Fruit fly (Drosophila melanogaster): ENCODE data around the gene nkt.

nkt gene

DNA sequence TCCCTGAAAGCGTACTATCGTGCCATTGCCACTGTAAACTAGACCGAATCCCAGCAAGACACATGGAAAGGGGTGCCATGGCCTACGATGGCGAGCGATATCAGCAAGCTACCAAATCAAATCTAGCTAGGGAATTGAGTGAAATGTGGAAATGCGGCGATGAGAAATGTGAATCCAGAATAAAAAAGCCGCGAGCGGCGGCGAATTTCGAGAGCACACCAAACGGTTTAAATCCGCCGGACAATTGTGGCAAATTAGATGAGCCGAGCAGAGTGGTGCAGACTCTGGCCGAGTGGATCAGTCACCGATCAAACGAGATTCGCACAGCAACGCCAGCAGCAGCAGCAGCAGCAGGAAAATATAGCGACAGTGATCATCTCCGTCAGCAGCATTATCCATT lies at the start of gene nkt:
Gene nkt (plus strand): TSS at position 301 of the 400 bp plus-strand sequence.
- no peak for TF ChIP-seq CG17801 (GFP tag; optimal IDR thresholded peaks at IDR 0.05; ENCODE audit: partially characterized antibody)

DNA sequence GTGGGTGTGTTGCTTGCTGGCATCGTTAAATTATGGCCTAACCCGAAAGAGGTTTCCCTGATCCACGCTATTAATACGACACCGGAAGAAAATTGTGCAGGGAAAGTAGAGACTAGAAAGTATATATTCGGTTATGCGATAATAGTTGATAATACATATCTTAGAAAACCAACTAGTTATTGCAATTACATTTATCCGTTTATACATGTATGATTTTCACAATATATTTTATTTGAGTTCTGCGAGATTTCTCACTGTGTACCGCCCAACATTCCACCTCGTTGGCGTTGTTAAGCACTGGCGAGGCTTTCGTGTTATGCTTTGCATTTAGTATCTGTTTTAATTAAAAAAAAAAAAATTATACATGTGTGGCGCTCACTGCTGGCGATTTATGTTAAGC lies 45.8 kb upstream of the nkt start:
- no peak for TF ChIP-seq CG17801 (GFP tag; optimal IDR thresholded peaks at IDR 0.05; ENCODE audit: partially characterized antibody)

DNA sequence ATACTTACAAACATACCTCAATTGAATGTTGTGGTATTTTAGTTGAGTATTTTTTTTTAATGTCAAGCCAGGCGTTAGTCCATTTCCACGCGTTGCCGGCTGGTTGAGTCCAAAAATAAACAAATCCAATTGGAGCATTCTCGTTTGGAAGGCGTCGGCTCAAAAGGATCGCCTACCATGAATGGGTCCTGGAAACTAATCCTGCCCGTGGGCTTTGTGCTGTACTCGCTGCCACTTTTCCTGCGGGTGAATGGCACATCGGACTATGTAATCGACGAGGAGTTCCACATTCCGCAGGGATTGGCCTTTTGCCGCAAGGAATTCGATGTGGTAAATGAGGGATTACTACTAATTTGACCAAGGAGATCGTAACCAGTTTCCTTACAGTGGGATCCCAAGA lies 36.3 kb upstream of the nkt start, which contains the start of gene Alg10:
Gene Alg10 (plus strand): TSS at position 73 of the 400 bp plus-strand sequence.
- no peak for TF ChIP-seq CG17801 (GFP tag; optimal IDR thresholded peaks at IDR 0.05; ENCODE audit: partially characterized antibody)

DNA sequence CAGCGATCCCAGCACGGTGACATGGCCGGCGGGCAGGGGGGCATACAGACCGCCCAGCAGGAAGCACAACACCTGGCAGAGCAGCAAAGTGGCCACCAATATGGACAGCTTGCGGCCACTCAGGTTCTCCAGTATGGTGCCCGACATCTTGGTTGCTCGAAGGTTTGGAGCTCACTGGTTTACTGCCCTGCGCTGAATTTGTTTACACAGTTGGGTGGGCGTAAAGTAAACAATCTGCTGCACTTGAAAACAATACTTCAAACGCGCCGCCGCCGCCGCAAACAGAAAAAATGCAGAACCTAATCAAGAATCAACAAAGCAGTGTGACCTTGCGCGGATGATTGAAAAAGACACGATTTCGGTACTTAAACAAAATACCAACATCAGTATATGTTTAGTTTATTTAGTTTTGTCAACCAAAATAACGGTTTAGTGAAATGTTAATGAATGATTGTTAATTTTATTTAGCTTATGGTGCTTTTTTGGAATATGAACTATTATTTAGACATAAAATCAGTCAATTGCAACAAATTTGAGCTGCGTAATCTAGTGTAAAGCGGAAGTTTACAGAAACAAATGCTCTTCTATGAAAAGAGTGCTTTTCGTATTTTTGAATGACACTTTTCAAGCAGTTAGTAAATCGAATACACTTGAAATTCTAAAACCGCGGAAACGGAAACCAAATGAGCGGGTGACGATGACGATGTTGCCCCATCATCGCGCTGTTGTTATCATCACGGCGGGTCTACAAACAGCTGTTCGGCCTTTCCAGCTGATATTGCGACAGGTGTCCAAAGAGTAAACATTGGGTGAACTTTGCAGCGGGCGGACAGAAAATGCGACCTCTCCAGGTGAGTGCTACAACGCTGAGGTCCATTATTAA lies 31.6 kb upstream of the nkt start, which contains the start of the genes wls and Adck5:
Gene wls (minus strand): TSS at position 327 of the 883 bp plus-strand sequence.
Gene Adck5 (plus strand): TSS at position 519 of the 883 bp plus-strand sequence.
- peak; percentile 75 for TF ChIP-seq CG17801 (GFP tag; optimal IDR thresholded peaks at IDR 0.05; ENCODE audit: partially characterized antibody)

DNA sequence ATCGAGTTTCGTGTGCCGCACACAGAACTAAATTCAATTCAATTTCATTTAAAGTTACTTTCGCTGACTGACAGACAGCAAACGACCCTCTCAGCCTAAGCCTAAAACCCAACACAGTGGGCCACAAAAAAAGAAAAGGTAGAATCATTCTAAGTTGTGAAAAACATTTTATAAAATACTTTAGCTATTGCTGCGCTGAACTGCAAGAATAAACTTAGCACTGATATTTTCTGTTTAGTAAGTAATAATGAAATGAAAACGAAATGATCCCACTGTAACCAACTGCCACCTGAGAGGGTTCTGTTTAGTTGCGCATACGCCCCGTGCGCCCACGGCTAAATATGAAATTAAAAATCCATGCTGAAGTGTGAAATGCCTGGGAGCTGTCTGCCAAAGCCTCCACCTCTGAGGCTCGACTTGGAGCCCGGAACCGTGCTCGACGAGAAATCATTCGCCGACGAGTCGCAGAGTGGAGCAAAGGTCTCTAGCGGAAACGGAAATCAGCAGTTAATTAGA lies 28.0 kb upstream of the nkt start, which contains the start of gene CG14142:
Gene CG14142 (plus strand): TSS at position 466 of the 516 bp plus-strand sequence.
- no peak for TF ChIP-seq CG17801 (GFP tag; optimal IDR thresholded peaks at IDR 0.05; ENCODE audit: partially characterized antibody)

DNA sequence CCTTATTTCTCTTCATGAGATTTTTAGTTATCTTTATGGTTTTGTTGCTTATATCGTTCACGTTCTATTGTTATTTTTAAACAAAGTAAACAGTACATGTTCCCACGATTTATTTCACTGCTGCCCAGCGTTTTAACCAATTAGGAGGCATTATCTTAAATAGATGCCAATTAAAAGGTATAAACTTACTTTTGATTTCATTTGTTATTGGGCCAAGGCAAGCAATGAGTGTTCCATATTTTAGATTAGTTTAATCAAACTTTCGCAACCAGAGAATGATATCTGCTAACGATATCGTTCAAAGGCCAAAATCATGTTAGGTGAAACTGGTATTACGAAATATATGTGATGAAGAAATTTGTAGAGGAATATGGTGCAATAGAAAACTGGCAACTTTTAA lies 18.2 kb upstream of the nkt start:
- TF ChIP-seq CG17801 (GFP tag; optimal IDR thresholded peaks at IDR 0.05; ENCODE audit: partially characterized antibody), result no peak

DNA sequence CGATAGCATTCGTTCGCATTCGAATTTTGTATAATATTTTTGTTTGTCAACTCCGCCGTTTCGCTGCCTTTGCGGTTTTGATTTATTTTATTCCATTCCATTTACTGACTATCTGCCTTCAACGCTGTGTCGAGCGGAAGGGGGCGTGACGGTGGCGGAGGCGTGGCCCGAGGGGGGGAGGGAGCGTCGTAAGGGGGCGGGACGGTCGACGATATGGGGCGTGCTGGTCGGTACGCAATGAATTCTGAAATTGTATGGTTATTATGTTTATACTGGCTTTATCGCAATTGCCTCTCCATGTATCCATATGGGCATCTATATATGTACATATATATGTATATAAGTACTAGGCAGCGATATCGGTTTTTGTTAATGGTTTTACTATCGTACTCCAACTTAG lies 17.2 kb upstream of the nkt start:
- no peak for TF ChIP-seq CG17801 (GFP tag; optimal IDR thresholded peaks at IDR 0.05; ENCODE audit: partially characterized antibody)

DNA sequence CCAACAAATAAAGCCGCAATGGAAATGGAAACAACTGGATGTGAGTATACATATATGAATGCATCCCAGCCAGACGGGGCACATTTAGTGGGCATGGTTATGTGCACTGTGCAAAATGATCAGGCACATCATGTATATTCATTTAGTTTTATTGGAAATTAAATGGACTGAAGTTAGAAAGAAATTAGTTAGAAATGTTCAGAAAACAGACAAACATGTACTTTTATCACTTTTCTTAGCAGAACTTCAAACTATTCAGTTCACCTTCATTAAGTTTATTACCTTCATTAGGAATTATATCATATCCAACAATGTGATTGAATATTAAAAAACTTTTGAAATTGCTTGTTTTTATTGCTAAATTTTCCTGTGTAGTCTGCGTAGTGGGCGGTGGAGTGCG lies 14.4 kb upstream of the nkt start:
- TF ChIP-seq CG17801 (GFP tag; optimal IDR thresholded peaks at IDR 0.05; ENCODE audit: partially characterized antibody), result no peak

DNA sequence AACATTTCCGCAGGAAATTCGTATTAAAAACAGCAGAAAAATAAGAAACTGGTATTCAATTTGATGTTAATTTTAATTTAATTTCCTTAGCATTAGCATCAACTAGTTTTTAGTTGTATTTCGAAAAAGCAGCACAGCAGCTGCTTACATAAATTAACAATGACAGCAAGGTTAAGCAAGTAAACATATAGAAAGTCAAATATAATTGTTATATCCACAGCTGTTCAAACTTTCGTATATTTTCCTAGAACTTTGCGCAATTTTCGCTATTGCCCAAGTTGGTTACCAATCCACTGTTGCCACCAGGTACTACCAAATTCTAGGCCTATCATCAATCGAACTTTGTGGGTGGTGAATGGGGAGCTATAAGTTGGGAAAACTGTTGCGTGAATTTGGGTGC lies 11.1 kb upstream of the nkt start:
- TF ChIP-seq CG17801 (GFP tag; optimal IDR thresholded peaks at IDR 0.05; ENCODE audit: partially characterized antibody), result no peak

DNA sequence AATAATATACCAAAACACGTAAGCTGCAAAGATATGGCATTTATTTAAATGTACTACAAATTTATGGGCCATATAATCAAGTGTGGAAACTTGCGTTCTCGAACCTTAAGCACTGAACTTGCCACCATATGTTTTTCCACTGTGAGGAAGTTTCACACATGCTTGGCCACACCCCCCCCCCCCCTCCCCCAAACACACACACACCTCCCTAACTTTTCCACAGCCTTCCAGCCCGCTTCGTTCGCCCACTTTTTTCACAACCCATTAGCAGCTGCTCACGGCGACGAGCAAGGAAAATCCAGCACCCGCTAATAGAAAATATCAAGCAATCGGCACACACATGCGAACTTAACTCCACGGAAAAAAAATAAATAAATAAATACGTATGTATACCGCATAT lies 5.9 kb upstream of the nkt start:
- TF ChIP-seq CG17801 (GFP tag; optimal IDR thresholded peaks at IDR 0.05; ENCODE audit: partially characterized antibody), result no peak

DNA sequence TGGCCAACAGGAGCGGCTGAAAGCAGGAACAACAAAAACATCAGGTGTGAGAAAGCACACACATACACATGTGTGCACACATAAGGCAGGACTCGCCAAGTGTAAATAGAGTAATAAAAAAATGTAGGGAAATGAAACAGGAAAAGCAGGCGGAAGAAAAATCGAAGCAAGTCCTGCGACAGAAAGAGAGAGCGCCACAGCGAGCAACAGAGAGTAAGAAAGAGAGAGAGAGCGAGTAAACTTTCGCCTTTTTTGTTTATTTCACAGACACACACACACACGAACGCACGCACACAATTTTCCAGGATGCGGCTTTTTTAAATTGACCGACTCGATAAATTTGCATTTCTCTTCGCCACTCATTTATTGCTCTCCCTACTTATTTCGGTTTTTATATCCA lies 4.3 kb upstream of the nkt start:
- no peak for TF ChIP-seq CG17801 (GFP tag; optimal IDR thresholded peaks at IDR 0.05; ENCODE audit: partially characterized antibody)

DNA sequence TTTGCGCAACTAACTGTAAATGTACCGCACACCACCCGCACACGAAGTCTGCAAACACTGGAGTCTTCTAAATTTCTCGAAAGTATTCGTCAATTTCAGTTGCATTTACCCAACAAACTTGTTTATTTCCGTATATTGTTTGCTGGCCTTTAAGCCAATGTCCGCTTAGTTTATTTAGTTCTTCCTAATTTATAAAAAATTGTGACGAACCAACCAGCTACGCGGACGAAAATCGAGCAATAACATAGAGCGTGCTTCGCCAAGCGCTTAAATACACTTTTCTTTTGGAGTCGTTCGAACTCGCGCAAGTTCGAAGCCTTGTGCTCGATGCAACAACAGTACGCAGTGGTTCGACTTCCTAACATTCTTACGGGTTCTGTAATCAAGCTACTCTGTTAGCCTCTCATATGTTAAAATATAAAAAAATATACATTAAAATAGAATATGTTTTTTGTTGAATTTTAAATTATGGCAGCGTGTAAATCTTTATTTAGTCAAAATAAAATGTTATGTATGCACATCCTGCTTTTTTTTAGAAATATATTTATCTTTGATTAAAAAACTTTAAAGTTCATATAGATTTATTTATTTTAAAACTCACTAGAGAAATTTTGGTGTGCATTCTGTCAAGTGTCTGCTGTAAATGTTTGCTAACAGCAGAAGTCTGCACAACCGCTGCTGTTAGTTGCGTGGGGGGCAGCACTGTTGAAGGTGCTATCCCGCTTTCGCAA lies 3.7 kb upstream of the nkt start, which contains the start of gene GlcAT-P:
Gene GlcAT-P (minus strand): TSS at position 246 of the 731 bp plus-strand sequence.
- peak; percentile 79 for TF ChIP-seq CG17801 (GFP tag; optimal IDR thresholded peaks at IDR 0.05; ENCODE audit: partially characterized antibody)

DNA sequence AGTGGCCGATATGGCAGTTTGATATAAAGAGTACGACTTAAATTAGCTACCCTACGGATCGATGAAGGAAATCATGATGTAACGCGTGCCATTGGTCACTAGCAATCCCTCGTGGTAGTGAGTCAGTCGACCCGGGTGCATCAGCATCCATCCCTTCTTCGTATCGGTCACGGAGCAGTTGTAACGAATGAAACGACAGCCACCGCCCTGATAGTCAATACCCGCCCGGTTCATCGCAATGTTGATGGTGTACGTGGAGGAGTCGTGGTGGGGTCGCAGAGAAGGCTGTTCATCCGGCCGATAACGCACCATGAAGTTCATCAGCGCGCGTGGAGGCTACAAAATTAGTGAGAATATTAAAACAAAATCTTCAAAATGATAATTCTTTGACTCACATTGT lies 2.8 kb upstream of the nkt start:
- no peak for TF ChIP-seq CG17801 (GFP tag; optimal IDR thresholded peaks at IDR 0.05; ENCODE audit: partially characterized antibody)

DNA sequence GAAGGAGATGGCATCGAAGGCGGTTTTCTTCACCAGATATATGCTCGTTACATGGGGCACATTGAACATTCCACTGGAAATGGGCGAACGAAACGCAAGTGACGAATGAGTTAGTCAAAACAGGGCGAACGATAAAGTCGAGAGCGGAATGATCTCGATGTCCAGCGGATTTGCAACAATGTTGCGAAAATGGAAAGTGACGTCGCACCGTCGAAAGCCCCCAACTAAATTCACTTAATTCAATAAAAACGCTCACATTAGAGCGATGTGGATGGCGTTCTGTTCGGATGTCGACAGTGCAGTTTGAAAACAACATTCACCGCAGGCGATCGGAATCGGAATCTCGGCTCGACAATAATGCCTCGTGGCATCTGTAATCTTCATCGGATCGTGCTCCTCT lies 1.8 kb upstream of the nkt start, which contains the start of gene CG7607:
Gene CG7607 (plus strand): TSS at position 301 of the 400 bp plus-strand sequence.
- no peak for TF ChIP-seq CG17801 (GFP tag; optimal IDR thresholded peaks at IDR 0.05; ENCODE audit: partially characterized antibody)

DNA sequence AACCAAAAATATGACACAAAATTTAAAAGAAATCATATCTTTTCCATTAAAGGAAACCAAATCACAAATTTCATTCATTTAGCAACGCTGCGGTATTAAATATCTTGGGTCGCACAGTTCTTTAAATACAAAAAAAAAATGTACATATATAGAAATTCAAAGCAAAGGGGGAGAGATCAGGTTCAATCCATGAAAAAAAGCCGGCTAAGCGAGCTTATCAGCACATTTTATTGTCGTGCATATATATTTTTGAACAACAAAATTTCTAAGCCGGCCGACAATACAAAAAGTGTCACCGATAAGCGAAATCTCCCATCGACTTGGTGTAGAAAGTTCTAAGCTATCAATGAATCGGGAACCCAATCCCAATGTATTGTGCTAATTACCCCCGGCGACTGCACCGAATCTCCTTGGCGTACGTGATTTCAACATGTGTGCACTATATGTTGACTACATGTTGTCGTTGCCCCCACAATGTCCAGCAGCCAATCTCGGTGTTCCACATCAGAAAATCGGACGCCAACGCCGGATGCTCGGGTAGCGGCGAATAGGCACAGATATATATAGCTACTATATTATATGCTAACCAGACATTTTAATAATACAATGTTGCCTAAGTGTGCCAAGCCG lies 2.8 kb downstream of the nkt start:
- TF ChIP-seq CG17801 (GFP tag; optimal IDR thresholded peaks at IDR 0.05; ENCODE audit: partially characterized antibody), result no peak
